Worm (Caenorhabditis elegans) whole organism, L1 larva: Measurements from ENCODE around the gene T23F2.3.

Source experiments
- C16A3.4 ChIP-seq: fragments of 150-350 bp; optimal IDR thresholded peaks from 2 replicates; lab custom pipeline; 2014; ENCODE audit warnings: missing biosample characterization, missing genetic modification characterization
- F16B12.6 ChIP-seq: fragments of 150-350 bp; optimal IDR thresholded peaks from 2 replicates; lab custom pipeline; 2014; ENCODE audit warnings: missing biosample characterization, missing genetic modification characterization
- blmp-1 ChIP-seq: fragments of 150-350 bp; optimal IDR thresholded peaks from 2 replicates; lab custom pipeline; 2014; ENCODE audit warnings: missing biosample characterization, missing genetic modification characterization
- ceh-90 ChIP-seq: sonication (generic microtip); optimal IDR thresholded peaks from 2 replicates; lab custom pipeline; 2016; ENCODE audit warnings: missing genetic modification characterization, missing compliant biosample characterization
- ces-1 ChIP-seq: fragments of 150-350 bp; optimal IDR thresholded peaks from 2 replicates; lab custom pipeline; 2014; ENCODE audit warnings: missing biosample characterization, missing genetic modification reagents, missing genetic modification characterization
- dsc-1 ChIP-seq: sonication (generic microtip); optimal IDR thresholded peaks from 2 replicates; lab custom pipeline; 2016; ENCODE audit warnings: mild to moderate bottlenecking, missing genetic modification characterization, missing compliant biosample characterization
- efl-1 ChIP-seq, 4 experiments: fragments of 150-350 bp; optimal IDR thresholded peaks in 3 of 4; peaks in 1 of 4; 1 replicate in 1 of 4; 2 replicates in 3 of 4; lab custom pipeline; 2014; ENCODE audit warnings: missing biosample characterization in 2 of 4, missing genetic modification characterization in 2 of 4, missing genetic modification reagents in 2 of 4
- egl-27 ChIP-seq, 2 experiments: fragments of 150-350 bp in 1 of 2; sonication (generic microtip); optimal IDR thresholded peaks; 3 replicates each; lab custom pipeline; 2017 to 2018; ENCODE audit warnings: missing biosample characterization in 2 of 2, missing genetic modification characterization in 2 of 2, missing genetic modification reagents in 2 of 2
- elt-2 ChIP-seq: sonication (generic microtip); optimal IDR thresholded peaks from 2 replicates; lab custom pipeline; 2016; ENCODE audit warnings: missing genetic modification characterization, mild to moderate bottlenecking, inconsistent platforms, missing compliant biosample characterization, missing genetic modification reagents
- elt-3 ChIP-seq, 6 experiments: fragments of 150-350 bp in 1 of 6; sonication (generic microtip); optimal IDR thresholded peaks; 2 replicates each; lab custom pipeline; 2017 to 2018; ENCODE audit warnings: missing biosample characterization in 6 of 6, missing genetic modification characterization in 6 of 6, inconsistent platforms in 1 of 6
- fkh-10 ChIP-seq: sonication (generic microtip); optimal IDR thresholded peaks from 2 replicates; lab custom pipeline; 2017; ENCODE audit warnings: missing biosample characterization, missing genetic modification reagents, missing genetic modification characterization
- fos-1 ChIP-seq: fragments of 150-350 bp; optimal IDR thresholded peaks from 2 replicates; lab custom pipeline; 2014; ENCODE audit warnings: missing biosample characterization, missing genetic modification characterization
- irx-1 ChIP-seq: sonication (generic microtip); optimal IDR thresholded peaks from 2 replicates; lab custom pipeline; 2016; ENCODE audit warnings: missing genetic modification characterization, missing compliant biosample characterization
- jun-1 ChIP-seq: fragments of 150-350 bp; optimal IDR thresholded peaks from 2 replicates; lab custom pipeline; 2014; ENCODE audit warnings: missing biosample characterization, missing genetic modification reagents, missing genetic modification characterization
- lin-14 ChIP-seq: fragments of 200-800 bp; sonication (Bioruptor generic); optimal IDR thresholded peaks from 2 replicates; lab custom pipeline; 2018; ENCODE audit warnings: mild to moderate bottlenecking, missing genetic modification characterization, moderate library complexity, missing compliant biosample characterization
- lin-35 ChIP-seq, 2 experiments: fragments of 150-350 bp; optimal IDR thresholded peaks; 2 replicates each; lab custom pipeline; 2014; ENCODE audit warnings: missing biosample characterization in 2 of 2, missing genetic modification characterization in 2 of 2, missing genetic modification reagents in 2 of 2
- lsy-2 ChIP-seq, 2 experiments: fragments of 150-350 bp; optimal IDR thresholded peaks; 2 replicates each; lab custom pipeline; 2014; ENCODE audit warnings: missing biosample characterization in 2 of 2, missing genetic modification characterization in 2 of 2
- mab-9 ChIP-seq: fragments of 200-800 bp; sonication (Bioruptor generic); IDR thresholded peaks from 2 replicates; pipeline ENCODE4 v1.3.6; 2022; ENCODE audit warnings: missing genetic modification reagents, missing genetic modification characterization, missing compliant biosample characterization
- mdl-1 ChIP-seq, 2 experiments: fragments of 150-350 bp; optimal IDR thresholded peaks; 2 replicates each; lab custom pipeline; 2014 to 2017; ENCODE audit warnings: missing biosample characterization in 2 of 2, missing genetic modification characterization in 2 of 2, inconsistent platforms in 1 of 2
- mep-1 ChIP-seq: fragments of 150-350 bp; optimal IDR thresholded peaks from 2 replicates; lab custom pipeline; 2014; ENCODE audit warnings: missing biosample characterization, missing genetic modification characterization
- nhr-19 ChIP-seq: fragments of 200-800 bp; sonication (Bioruptor generic); conservative IDR thresholded peaks from 2 replicates; pipeline ENCODE4 v1.3.6; 2022; ENCODE audit warnings: missing genetic modification characterization, missing compliant biosample characterization
- nhr-20 ChIP-seq: sonication (generic microtip); optimal IDR thresholded peaks from 2 replicates; lab custom pipeline; 2016; ENCODE audit warnings: mild to moderate bottlenecking, missing genetic modification characterization, missing compliant biosample characterization
- nhr-47 ChIP-seq: sonication (generic microtip); optimal IDR thresholded peaks from 2 replicates; lab custom pipeline; 2016; ENCODE audit warnings: mild to moderate bottlenecking, missing genetic modification characterization, moderate library complexity, missing compliant biosample characterization
- nhr-71 ChIP-seq: sonication (generic microtip); optimal IDR thresholded peaks from 2 replicates; lab custom pipeline; 2016; ENCODE audit warnings: mild to moderate bottlenecking, missing genetic modification characterization, moderate library complexity, missing compliant biosample characterization
- nhr-76 ChIP-seq: sonication (generic microtip); optimal IDR thresholded peaks from 2 replicates; lab custom pipeline; 2017; ENCODE audit warnings: missing biosample characterization, missing genetic modification characterization
- nhr-77 ChIP-seq: fragments of 150-350 bp; optimal IDR thresholded peaks from 2 replicates; lab custom pipeline; 2014; ENCODE audit warnings: missing biosample characterization, missing genetic modification characterization
- nhr-85 ChIP-seq: sonication (generic microtip); peaks from one replicate; lab custom pipeline; 2016; ENCODE audit warnings: missing genetic modification characterization, inconsistent platforms, missing compliant biosample characterization
- nhr-90 ChIP-seq: sonication (generic microtip); optimal IDR thresholded peaks from 2 replicates; lab custom pipeline; 2016; ENCODE audit warnings: mild to moderate bottlenecking, missing genetic modification characterization, missing compliant biosample characterization; ENCODE audit not compliant: poor library complexity
- rnt-1 ChIP-seq: sonication (generic microtip); optimal IDR thresholded peaks from 2 replicates; lab custom pipeline; 2016; ENCODE audit warnings: mild to moderate bottlenecking, missing genetic modification characterization, moderate library complexity, missing compliant biosample characterization
- skn-1 ChIP-seq: fragments of 150-350 bp; optimal IDR thresholded peaks from 2 replicates; lab custom pipeline; 2014; ENCODE audit warnings: missing biosample characterization, missing genetic modification characterization
- snu-23 ChIP-seq: sonication (generic microtip); optimal IDR thresholded peaks from 2 replicates; lab custom pipeline; 2016; ENCODE audit warnings: missing genetic modification characterization, missing compliant biosample characterization
- sox-4 ChIP-seq: sonication (generic microtip); optimal IDR thresholded peaks from 2 replicates; lab custom pipeline; 2016; ENCODE audit warnings: missing genetic modification characterization, missing compliant biosample characterization
- swsn-7 ChIP-seq: sonication (generic microtip); optimal IDR thresholded peaks from 2 replicates; lab custom pipeline; 2016; ENCODE audit warnings: missing genetic modification characterization, missing compliant biosample characterization
- tbx-2 ChIP-seq: sonication (generic microtip); optimal IDR thresholded peaks from 2 replicates; lab custom pipeline; 2016; ENCODE audit warnings: missing genetic modification characterization, missing compliant biosample characterization
- unc-30 ChIP-seq: sonication (generic microtip); optimal IDR thresholded peaks from 2 replicates; lab custom pipeline; 2017; ENCODE audit warnings: missing biosample characterization, missing genetic modification characterization
- unc-98 ChIP-seq: fragments of 200-800 bp; sonication (Bioruptor generic); IDR thresholded peaks from 2 replicates; pipeline ENCODE4 v1.3.6; 2022; ENCODE audit warnings: missing genetic modification characterization, missing compliant biosample characterization
- vab-15 ChIP-seq: sonication (generic microtip); optimal IDR thresholded peaks from 2 replicates; lab custom pipeline; 2017; ENCODE audit warnings: missing genotype, mild to moderate bottlenecking, missing genetic modification characterization, missing compliant biosample characterization
- xbp-1 ChIP-seq: sonication (generic microtip); optimal IDR thresholded peaks from 2 replicates; lab custom pipeline; 2016; ENCODE audit warnings: missing genetic modification characterization, missing compliant biosample characterization
- zip-4 ChIP-seq: fragments of 200-800 bp; sonication (Bioruptor generic); optimal IDR thresholded peaks from 2 replicates; lab custom pipeline; 2018; ENCODE audit warnings: mild to moderate bottlenecking, missing genetic modification characterization, moderate library complexity, missing compliant biosample characterization
- ztf-11 ChIP-seq, 2 experiments: sonication (generic microtip); optimal IDR thresholded peaks; 2 replicates each; lab custom pipeline; 2016 to 2017; ENCODE audit warnings: missing genetic modification characterization in 2 of 2, missing biosample characterization in 1 of 2, missing compliant biosample characterization in 1 of 2
- ztf-4 ChIP-seq: fragments of 150-350 bp; optimal IDR thresholded peaks from 2 replicates; lab custom pipeline; 2014; ENCODE audit warnings: missing biosample characterization, missing genetic modification characterization

The T23F2.3 gene

ce11 chrX:5485284-5485927, 26.7 kb downstream of the T23F2.3 start:
- TF ChIP-seq irx-1 (tag; lab: Kevin White, UChicago): peak; percentile 15
- TF ChIP-seq snu-23 (GFP tag; lab: Kevin White, UChicago): peak; percentile 45
- peak; percentile 16 for TF ChIP-seq tbx-2 (tag; lab: Kevin White, UChicago)
- TF ChIP-seq lin-14: peak; percentile 42
- TF ChIP-seq nhr-47 (tag; lab: Kevin White, UChicago): peak; percentile 23
- TF ChIP-seq unc-30: no peak
- TF ChIP-seq nhr-77 (tag; lab: Kevin White, UChicago): peak; percentile 4
- no peak for TF ChIP-seq efl-1 (optimal IDR thresholded peaks at IDR 0.05; lab: Kevin White, UChicago)
- peak in 1 of 2 experiments; percentile 39 for TF ChIP-seq efl-1 (GFP tag; optimal IDR thresholded peaks at IDR 0.05 in 1 of 2; lab: Kevin White, UChicago)
- TF ChIP-seq dsc-1 (tag; lab: Kevin White, UChicago): peak; percentile 24
- peak; percentile 44 for TF ChIP-seq nhr-20 (tag; lab: Kevin White, UChicago)
- peak; percentile 55 for TF ChIP-seq rnt-1 (tag; lab: Kevin White, UChicago)
- TF ChIP-seq xbp-1: peak; percentile 1
- TF ChIP-seq ztf-11 (tag; optimal IDR thresholded peaks at IDR 0.05; lab: Kevin White, UChicago): no peak
- TF ChIP-seq nhr-19 (GFP tag; lab: Robert Waterston, UW): peak; percentile 27
- TF ChIP-seq mdl-1 (tag; optimal IDR thresholded peaks at IDR 0.05; lab: Kevin White, UChicago): peak in 1 of 2 experiments; percentile 36
- TF ChIP-seq elt-2 (tag; lab: Kevin White, UChicago): no peak
- no peak for TF ChIP-seq nhr-76
- TF ChIP-seq swsn-7 (tag; lab: Kevin White, UChicago): peak; percentile 39
- TF ChIP-seq C16A3.4 (tag; lab: Kevin White, UChicago): peak; percentile 10
- peak in 1 of 2 experiments; percentile 24 for TF ChIP-seq lin-35 (GFP tag; optimal IDR thresholded peaks at IDR 0.05; lab: Kevin White, UChicago)
- peak; percentile 19 for TF ChIP-seq skn-1
- peak; percentile 56 for TF ChIP-seq mep-1 (tag; lab: Kevin White, UChicago)
- TF ChIP-seq nhr-71 (tag; lab: Kevin White, UChicago): peak; percentile 32
- no peak for TF ChIP-seq ces-1 (GFP tag; lab: Kevin White, UChicago)
- TF ChIP-seq mab-9 (GFP tag; lab: Robert Waterston, UW): no peak
- peak in 1 of 2 experiments; percentile 19 for TF ChIP-seq lsy-2 (tag; optimal IDR thresholded peaks at IDR 0.05; lab: Kevin White, UChicago)
- TF ChIP-seq ceh-90 (tag; lab: Kevin White, UChicago): no peak

- TF ChIP-seq ztf-11 (tag; optimal IDR thresholded peaks at IDR 0.05; lab: Kevin White, UChicago): no peak
- TF ChIP-seq blmp-1: peak; percentile 99
- TF ChIP-seq unc-98: no peak
- peak; percentile 34 for TF ChIP-seq lin-14
- peak; percentile 59 for TF ChIP-seq elt-2 (tag; lab: Kevin White, UChicago)
- TF ChIP-seq sox-4: no peak
- TF ChIP-seq xbp-1: no peak
- peak; percentile 32 for TF ChIP-seq fos-1 (tag; lab: Kevin White, UChicago)
- peak; percentile 36 for TF ChIP-seq nhr-20 (tag; lab: Kevin White, UChicago)
- TF ChIP-seq elt-3 (tag; optimal IDR thresholded peaks at IDR 0.05; lab: Kevin White, UChicago): peak in 2 of 6 experiments; percentile 12 to 36
- no peak for TF ChIP-seq F16B12.6
- TF ChIP-seq zip-4 (GFP tag; lab: Kevin White, UChicago): no peak
- 0 out of 2 replicates have a peak, but pooled peaks have one; percentile 5 for TF ChIP-seq nhr-19 (GFP tag; lab: Robert Waterston, UW)
- TF ChIP-seq snu-23 (GFP tag; lab: Kevin White, UChicago): peak; percentile 11
- TF ChIP-seq fkh-10 (GFP tag; lab: Kevin White, UChicago): no peak
- TF ChIP-seq jun-1: peak; percentile 58
- peak; percentile 50 for TF ChIP-seq nhr-71 (tag; lab: Kevin White, UChicago)
- TF ChIP-seq nhr-90 (tag; lab: Kevin White, UChicago): peak; percentile 11
- peak; percentile 8 for TF ChIP-seq skn-1
- peak; percentile 40 for TF ChIP-seq C16A3.4 (tag; lab: Kevin White, UChicago)
- TF ChIP-seq nhr-76: no peak
- TF ChIP-seq vab-15 (tag; lab: Kevin White, UChicago): no peak
- TF ChIP-seq lin-35 (GFP tag; optimal IDR thresholded peaks at IDR 0.05; lab: Kevin White, UChicago): peak in 1 of 2 experiments; percentile 60
- peak; percentile 46 for TF ChIP-seq mep-1 (tag; lab: Kevin White, UChicago)
- no peak for TF ChIP-seq ztf-4 (tag; lab: Kevin White, UChicago)
- TF ChIP-seq nhr-85 (tag; lab: Kevin White, UChicago): peak; percentile 82
- no peak for TF ChIP-seq swsn-7 (tag; lab: Kevin White, UChicago)
- no peak for TF ChIP-seq egl-27 (tag; optimal IDR thresholded peaks at IDR 0.05; lab: Kevin White, UChicago)
These were observed 32.1 kb downstream of the T23F2.3 start for ce11 chrX:5479876-5480580.
